Fruit fly (Drosophila melanogaster) whole organism, larva: ENCODE data around the gene Wdr59.

Source experiments
- noc ChIP-seq: fragments of 200-800 bp; sonication (Bioruptor generic); optimal IDR thresholded peaks from 3 replicates; lab custom pipeline; 2019; ENCODE audit warnings: missing biosample characterization, mild to moderate bottlenecking, missing genetic modification characterization, moderate library complexity

Wdr59 gene

DNA sequence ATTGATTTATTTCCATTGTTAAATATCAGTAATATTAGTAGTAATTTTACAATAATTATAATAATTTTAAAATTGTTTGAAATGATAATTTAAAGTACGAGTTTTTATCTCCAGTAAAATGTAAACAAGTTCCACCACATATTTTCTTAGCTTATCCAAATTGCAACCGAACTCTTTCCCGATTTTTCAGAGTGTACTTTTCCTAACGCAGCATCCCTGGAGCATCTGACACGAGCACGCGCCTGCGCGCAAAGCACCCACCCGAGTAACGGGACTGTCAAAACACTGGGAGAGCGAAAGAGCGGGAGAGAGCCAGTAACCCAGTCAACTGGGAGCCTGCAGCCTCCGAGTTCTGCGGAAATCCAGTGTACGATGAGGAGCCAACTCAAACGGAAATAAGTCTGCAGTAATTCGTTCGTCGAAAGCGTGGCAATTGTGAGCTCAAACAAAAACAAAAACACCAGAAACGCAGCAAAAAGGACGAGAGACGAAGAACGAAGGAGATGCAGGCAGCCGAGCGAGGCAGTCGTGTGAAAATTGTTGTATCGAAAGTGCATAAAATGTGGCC lies 4.8 kb upstream of the Wdr59 start, which contains the start of gene CG16854:
Gene CG16854 (plus strand): TSS at position 365 of the 568 bp plus-strand sequence.
- no peak for TF ChIP-seq noc

DNA sequence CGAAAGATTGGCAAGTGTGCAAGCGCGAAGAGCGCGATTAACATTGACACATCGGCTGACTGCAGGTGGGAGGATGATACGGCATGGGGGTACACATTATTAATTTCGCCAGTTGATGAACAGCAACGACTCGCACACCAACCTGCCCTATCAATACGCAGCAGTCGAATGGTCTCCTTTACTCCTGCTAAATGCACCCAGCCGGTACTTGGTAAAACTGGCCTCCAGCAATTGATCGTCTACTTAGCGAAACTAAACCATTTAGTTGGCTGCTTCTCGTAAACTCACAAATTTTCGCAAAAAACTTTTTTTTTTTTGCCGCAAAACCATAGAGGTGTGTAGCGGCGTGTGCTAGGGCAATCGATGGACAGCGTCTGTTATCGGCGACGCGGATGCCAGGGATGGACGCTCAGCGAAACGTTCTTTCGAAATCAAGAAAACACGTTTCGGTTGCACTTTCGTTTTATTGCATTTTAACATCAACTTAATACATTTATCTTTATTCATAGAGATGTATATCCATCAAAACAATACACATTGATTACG lies 9.3 kb downstream of the Wdr59 start, which contains the start of gene Ge-1:
Gene Ge-1 (minus strand): TSS at position 373 of the 546 bp plus-strand sequence.
- TF ChIP-seq noc, result no peak

DNA sequence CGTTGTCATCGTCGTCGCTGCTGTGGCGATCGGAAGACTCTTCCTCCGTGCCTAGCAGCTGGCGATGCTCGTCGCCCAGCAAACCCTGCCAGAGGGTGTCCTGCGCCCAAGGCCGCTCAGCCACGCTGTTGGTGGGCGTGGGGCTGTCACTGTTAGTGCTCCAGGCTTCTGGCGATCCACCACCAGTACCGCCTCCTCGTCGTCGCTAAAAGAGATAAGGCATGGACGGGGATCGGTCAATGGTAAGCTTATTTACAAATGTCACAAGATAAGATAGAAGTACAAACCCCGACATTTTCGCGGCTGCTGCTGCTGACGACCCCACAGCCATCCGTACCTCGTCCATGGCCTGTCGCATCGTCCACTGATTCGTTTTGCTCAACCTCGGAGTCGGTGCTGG lies 14.1 kb downstream of the Wdr59 start:
- no peak for TF ChIP-seq noc

DNA sequence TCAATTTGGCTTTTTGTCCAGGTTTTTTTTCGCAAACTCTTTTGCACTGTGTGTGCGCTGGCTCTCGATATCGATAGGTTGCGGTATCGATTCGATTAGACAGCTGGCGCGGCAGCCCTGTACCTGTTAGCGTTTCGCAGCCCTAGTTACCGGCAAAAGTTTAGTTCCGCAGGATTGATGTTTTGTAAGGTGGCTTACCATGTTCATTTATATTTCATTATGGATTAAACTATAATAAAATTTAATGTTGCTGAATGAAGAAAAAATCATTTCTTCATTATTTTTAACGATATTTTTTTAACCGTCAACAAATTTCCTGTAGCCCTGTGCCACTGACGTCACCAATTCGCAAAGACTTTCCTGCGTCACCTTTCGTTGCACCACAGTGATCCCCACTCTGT lies 15.3 kb downstream of the Wdr59 start, which contains the start of gene Reps:
Gene Reps (minus strand): TSS at position 84 of the 401 bp plus-strand sequence.
- TF ChIP-seq noc, result peak; percentile 95

DNA sequence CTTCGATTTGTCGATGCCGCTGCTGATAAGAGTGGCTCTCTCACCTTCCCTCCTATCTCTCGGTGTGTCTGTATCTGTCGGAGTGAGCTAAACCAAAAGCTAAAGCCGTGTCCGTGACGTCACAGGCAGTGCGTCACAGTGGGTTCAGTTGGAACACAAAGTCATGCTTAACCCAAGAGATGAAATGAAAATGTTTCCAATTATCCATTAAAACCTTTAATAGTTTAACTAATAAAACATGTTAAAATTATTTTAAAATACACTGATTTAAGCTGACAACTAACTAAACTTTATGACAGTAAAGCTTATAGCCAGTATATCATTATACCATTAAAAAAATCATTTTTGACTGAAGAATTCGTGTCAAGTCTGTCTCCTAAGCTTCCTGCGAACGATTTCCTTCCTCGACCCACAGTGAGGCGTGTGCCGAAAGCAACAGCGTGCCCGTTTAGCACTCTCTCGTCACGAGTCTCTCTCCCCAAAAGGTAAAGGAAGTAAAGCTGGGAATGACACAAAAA lies 21.8 kb downstream of the Wdr59 start, which contains the start of gene Idua:
Gene Idua (minus strand): TSS at position 51 of the 518 bp plus-strand sequence.
- no peak for TF ChIP-seq noc

DNA sequence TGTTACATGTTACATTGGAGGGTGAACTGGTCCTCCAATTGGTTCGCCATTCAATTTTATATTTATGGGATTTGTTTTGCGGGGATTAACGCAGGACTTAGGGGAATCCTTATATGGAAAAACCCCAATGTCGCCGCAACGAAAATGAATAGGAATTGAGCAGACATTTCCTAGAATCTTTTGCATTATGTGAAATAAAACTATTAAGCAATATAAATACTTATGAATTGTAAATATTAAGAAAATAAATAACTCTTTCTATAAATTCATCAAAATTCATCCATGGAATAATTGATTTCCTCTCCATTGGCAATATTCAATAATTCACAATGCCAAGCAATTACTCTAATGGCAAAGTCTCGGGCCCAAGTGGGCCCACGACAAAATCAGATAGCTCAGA lies 22.5 kb downstream of the Wdr59 start, which contains the start of gene Gr32a:
Gene Gr32a (plus strand): TSS at position 301 of the 400 bp plus-strand sequence.
- no peak for TF ChIP-seq noc

DNA sequence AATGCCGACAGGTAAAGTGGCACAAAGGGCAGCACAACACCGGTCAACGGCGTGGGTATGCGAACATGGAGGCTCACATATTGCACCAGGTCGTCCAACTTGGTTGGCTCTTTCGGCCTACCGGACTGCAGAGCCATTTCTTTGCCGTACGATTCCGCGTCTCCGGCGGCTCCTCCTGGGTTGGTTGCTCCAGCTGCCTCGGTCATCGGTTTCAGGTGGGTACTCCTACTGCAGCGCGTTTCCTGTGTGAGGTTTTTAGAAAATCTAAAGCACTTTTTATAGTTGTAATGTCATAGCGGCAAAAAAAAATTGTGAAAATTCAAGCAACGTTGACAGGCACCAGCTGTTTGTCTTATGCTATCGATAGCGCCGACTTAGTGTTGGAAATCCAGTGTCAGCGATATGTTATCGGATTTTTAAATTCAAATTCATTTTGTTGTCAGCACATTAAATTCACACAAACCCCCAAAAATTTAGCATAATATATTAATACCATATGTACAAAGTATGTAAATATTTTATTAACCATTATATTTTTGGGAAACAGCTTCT lies 28.8 kb downstream of the Wdr59 start, which contains the start of gene CG6230:
Gene CG6230 (minus strand): TSS at position 354 of the 552 bp plus-strand sequence.
- TF ChIP-seq noc, result no peak

DNA sequence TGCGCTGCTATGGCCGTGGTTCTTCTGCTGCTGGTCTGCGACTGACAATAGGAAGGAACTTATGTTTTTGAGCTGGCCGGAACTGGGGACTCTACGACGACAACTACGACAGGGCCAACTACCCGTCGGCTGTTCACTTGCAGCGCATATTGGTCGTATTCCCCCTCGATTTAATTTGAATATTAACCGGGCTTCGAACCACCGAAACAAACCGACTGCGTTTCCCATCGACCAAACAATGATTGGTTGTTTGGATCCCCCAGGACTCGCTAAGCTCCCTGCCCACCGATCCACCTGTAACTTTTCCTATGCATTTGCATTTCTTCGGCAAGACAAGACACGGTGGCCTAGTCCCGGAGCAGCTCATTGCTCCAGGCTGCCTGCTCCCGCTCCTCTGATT lies 30.4 kb downstream of the Wdr59 start, which contains the start of gene Dnaaf4:
Gene Dnaaf4 (minus strand): TSS at position 101 of the 400 bp plus-strand sequence.
- TF ChIP-seq noc, result no peak

DNA sequence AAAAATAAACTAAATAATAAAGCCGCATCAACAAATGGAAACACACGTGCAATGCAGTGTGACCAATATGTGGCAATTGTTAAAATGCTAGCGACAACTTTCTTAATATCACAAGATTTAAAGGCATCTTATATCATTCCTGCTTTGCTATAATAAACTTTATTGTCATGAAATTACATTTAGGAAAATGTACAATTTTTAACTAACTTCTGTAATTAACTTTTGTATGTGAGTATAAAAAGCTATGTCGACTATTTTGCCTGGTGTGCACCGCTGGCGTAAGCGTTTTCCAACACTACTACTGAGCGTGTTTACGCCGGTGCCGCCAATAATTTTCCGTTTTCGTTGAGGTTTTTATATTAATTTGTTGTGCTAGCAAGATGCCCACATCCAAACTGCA lies 32.3 kb downstream of the Wdr59 start, which contains the start of the genes Csl4 and Nup160:
Gene Csl4 (minus strand): TSS at position 69 of the 400 bp plus-strand sequence.
Gene Nup160 (plus strand): TSS at position 279 of the 400 bp plus-strand sequence.
- TF ChIP-seq noc, result no peak

DNA sequence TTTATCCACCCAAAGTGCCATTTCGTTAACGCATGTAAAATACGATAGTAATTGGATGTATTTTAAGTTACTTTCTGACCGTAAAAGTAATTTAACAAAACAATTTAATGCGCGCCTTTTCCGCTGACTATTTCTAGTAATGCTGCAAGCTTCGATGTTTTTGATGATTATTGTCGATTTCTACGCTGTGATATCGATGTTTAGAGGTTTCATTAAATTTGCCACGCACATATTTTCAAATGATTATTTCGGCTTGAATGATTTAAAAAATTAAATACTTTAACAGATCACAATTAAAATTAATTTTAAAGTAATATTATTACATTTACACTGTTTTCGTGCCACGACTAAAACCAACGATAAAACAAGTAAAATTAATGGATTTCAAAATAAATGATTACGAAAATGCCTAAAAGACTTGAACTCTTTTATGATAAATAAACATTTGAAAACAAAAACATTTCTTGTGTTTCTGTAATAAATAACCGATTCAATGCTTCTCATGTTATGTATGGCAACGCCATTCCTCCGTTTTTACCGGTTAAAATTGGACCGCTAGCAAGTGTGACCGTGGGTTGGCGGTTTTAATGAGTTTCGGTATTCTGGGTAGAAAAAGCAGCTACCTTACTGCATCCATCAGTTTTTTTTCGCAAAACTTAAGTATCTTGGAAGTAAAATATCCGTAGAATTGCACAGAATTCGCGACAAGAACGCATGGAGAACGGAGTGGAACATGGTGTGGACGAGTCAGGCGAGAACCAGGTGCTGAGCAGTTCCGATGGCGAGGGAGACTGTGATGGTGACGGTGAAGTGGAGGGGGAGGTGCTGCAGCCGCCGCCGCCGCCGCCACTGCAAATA lies 39.1 kb downstream of the Wdr59 start, which contains the start of the genes RfC38 and CG4751:
Gene RfC38 (minus strand): TSS at position 495 of the 858 bp plus-strand sequence.
Gene CG4751 (plus strand): TSS at position 587 of the 858 bp plus-strand sequence.
- TF ChIP-seq noc, result no peak

DNA sequence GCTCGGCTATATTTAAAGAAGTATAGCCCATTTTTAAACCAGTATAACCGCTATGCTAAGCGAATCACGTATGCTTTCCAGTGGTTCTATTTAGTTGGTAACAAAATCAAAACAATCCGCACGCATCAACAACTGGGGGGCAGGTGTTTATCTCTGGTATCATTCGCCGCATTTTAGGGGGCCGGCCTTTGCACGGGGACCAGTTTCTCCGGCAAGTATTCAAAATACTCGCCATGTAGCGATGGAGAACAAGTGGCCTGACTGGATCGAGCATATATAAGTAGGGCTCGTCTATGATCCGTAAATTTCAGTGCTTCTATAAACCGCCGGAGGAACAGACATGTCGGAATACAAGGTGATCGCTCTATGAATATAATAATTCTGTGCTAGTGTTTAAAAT lies 44.8 kb downstream of the Wdr59 start, which contains the start of gene hgo:
Gene hgo (plus strand): TSS at position 301 of the 400 bp plus-strand sequence.
- no peak for TF ChIP-seq noc
